Worm (Caenorhabditis elegans): Measurements from ENCODE around the gene inx-11.

- peak; percentile 80 for TF ChIP-seq W03F9.2 (tag; optimal IDR thresholded peaks at IDR 0.05)
- TF ChIP-seq him-1 (tag; optimal IDR thresholded peaks at IDR 0.05), result no peak
Observed at ce11 chrV:12497725-12498263, 10.8 kb downstream of the inx-11 start, which contains the start of the genes W04D2.4 and rbm-25.

Measured in whole organism, L4/young adult.